Worm (Caenorhabditis elegans): ENCODE results near the gene ccd-5.

Gene ccd-5

ce11 chrX:2551450-2551849, 21.0 kb downstream of the ccd-5 start:
- TF ChIP-seq egl-27 (tag; optimal IDR thresholded peaks at IDR 0.05) (no peak), snpc-4 (tag; optimal IDR thresholded peaks at IDR 0.05) (peak; percentile 16)

- TF ChIP-seq egl-27 (tag; optimal IDR thresholded peaks at IDR 0.05) (no peak), nhr-12 (tag; optimal IDR thresholded peaks at IDR 0.05) (no peak), R02D3.7 (tag; optimal IDR thresholded peaks at IDR 0.05) (no peak), unc-39 (tag; optimal IDR thresholded peaks at IDR 0.05) (no peak), ama-1 (optimal IDR thresholded peaks at IDR 0.05) (no peak), nhr-25 (tag; optimal IDR thresholded peaks at IDR 0.05) (no peak), lin-15B (tag; optimal IDR thresholded peaks at IDR 0.05) (no peak), tbx-2 (tag; optimal IDR thresholded peaks at IDR 0.05) (no peak), fkh-2 (tag; optimal IDR thresholded peaks at IDR 0.05) (no peak), hmg-11 (tag; optimal IDR thresholded peaks at IDR 0.05) (no peak), mdl-1 (tag; optimal IDR thresholded peaks at IDR 0.05) (no peak), elt-1 (tag; optimal IDR thresholded peaks at IDR 0.05) (no peak), nhr-76 (tag; optimal IDR thresholded peaks at IDR 0.05) (no peak), zag-1 (tag; optimal IDR thresholded peaks at IDR 0.05) (no peak), nhr-11 (tag; optimal IDR thresholded peaks at IDR 0.05) (no peak), ceh-9 (tag; optimal IDR thresholded peaks at IDR 0.05) (no peak)
Measured at ce11 chrX:2550665-2551064, 21.8 kb downstream of the ccd-5 start.

- no peak for TF ChIP-seq ceh-82 (tag; optimal IDR thresholded peaks at IDR 0.05)
- peak; percentile 78 for TF ChIP-seq hmg-11 (tag; optimal IDR thresholded peaks at IDR 0.05)
- TF ChIP-seq skn-1 (tag; optimal IDR thresholded peaks at IDR 0.05): peak; percentile 33
- TF ChIP-seq mdl-1 (tag; optimal IDR thresholded peaks at IDR 0.05): no peak
- TF ChIP-seq elt-3 (tag; optimal IDR thresholded peaks at IDR 0.05): no peak
- TF ChIP-seq daf-12 (tag; optimal IDR thresholded peaks at IDR 0.05): no peak
- no peak for TF ChIP-seq zag-1 (tag; optimal IDR thresholded peaks at IDR 0.05)
- TF ChIP-seq fkh-2 (tag; optimal IDR thresholded peaks at IDR 0.05): no peak
- TF ChIP-seq snpc-4 (tag; optimal IDR thresholded peaks at IDR 0.05): peak; percentile 13
- peak; percentile 39 for TF ChIP-seq jun-1 (tag; optimal IDR thresholded peaks at IDR 0.05)
- peak; percentile 30 for TF ChIP-seq lin-39 (tag; optimal IDR thresholded peaks at IDR 0.05)
- TF ChIP-seq egl-27 (tag; optimal IDR thresholded peaks at IDR 0.05): peak; percentile 51
- TF ChIP-seq elt-2 (tag; optimal IDR thresholded peaks at IDR 0.05): peak; percentile 58
- TF ChIP-seq sea-2 (GFP tag; optimal IDR thresholded peaks at IDR 0.05): no peak
- TF ChIP-seq nhr-76 (tag; optimal IDR thresholded peaks at IDR 0.05): no peak
- no peak for TF ChIP-seq ceh-16 (tag; optimal IDR thresholded peaks at IDR 0.05)
- TF ChIP-seq nhr-43 (tag; optimal IDR thresholded peaks at IDR 0.05; ENCODE audit: poor library complexity, severe bottlenecking): peak; percentile 37
- TF ChIP-seq tbx-2 (tag; optimal IDR thresholded peaks at IDR 0.05): peak; percentile 43
- TF ChIP-seq eor-1 (tag; optimal IDR thresholded peaks at IDR 0.05): no peak
- peak; percentile 38 for TF ChIP-seq pqm-1 (tag; optimal IDR thresholded peaks at IDR 0.05)
- no peak for TF ChIP-seq mml-1 (tag; optimal IDR thresholded peaks at IDR 0.05)
- peak; percentile 62 for TF ChIP-seq fos-1 (tag; optimal IDR thresholded peaks at IDR 0.05)
- TF ChIP-seq nhr-77 (tag; optimal IDR thresholded peaks at IDR 0.05): no peak
- TF ChIP-seq lsy-12 (tag; optimal IDR thresholded peaks at IDR 0.05): peak; percentile 44
- TF ChIP-seq lin-15B (tag; optimal IDR thresholded peaks at IDR 0.05): peak; percentile 18
- no peak for TF ChIP-seq unc-39 (tag; optimal IDR thresholded peaks at IDR 0.05)
- TF ChIP-seq egl-5 (tag; optimal IDR thresholded peaks at IDR 0.05): no peak
- no peak for TF ChIP-seq ama-1 (optimal IDR thresholded peaks at IDR 0.05)
- no peak for TF ChIP-seq fkh-10 (GFP tag; optimal IDR thresholded peaks at IDR 0.05)
- peak; percentile 66 for TF ChIP-seq nfya-1 (tag; optimal IDR thresholded peaks at IDR 0.05; ENCODE audit: insufficient read depth)
- no peak for TF ChIP-seq nhr-237 (tag; optimal IDR thresholded peaks at IDR 0.05)
- TF ChIP-seq nhr-25 (tag; optimal IDR thresholded peaks at IDR 0.05): peak; percentile 39
- TF ChIP-seq nhr-12 (tag; optimal IDR thresholded peaks at IDR 0.05): no peak
- peak; percentile 70 for TF ChIP-seq pha-4 (tag; optimal IDR thresholded peaks at IDR 0.05)
Measured at ce11 chrX:2549322-2549721, 23.1 kb downstream of the ccd-5 start.

ce11 chrX:2548884-2549283, 23.6 kb downstream of the ccd-5 start, which contains the start of gene smvt-1:
smvt-1 (minus strand) TSS chrX:2548984.
- TF ChIP-seq nhr-28 (tag; optimal IDR thresholded peaks at IDR 0.05) (no peak), nhr-77 (tag; optimal IDR thresholded peaks at IDR 0.05) (no peak), ZK546.5 (tag; optimal IDR thresholded peaks at IDR 0.05) (no peak), ztf-11 (tag; optimal IDR thresholded peaks at IDR 0.05) (no peak), elt-2 (tag; optimal IDR thresholded peaks at IDR 0.05) (no peak), nhr-76 (tag; optimal IDR thresholded peaks at IDR 0.05) (no peak), pqm-1 (tag; optimal IDR thresholded peaks at IDR 0.05) (no peak), pha-4 (tag; optimal IDR thresholded peaks at IDR 0.05) (no peak), nhr-23 (tag; optimal IDR thresholded peaks at IDR 0.05) (no peak), unc-62 (GFP tag; optimal IDR thresholded peaks at IDR 0.05) (no peak)

Measured in whole organism, L3 larva.